Worm (Caenorhabditis elegans): ENCODE data around the gene R11A8.1.

R11A8.1 gene

ce11 chrIV:10357072-10357471 lies at the start of gene R11A8.1:
Gene R11A8.1 (minus strand): TSS chrIV:10357172.
- TF ChIP-seq mdl-1 (tag; optimal IDR thresholded peaks at IDR 0.05) (no peak), xbp-1 (tag; optimal IDR thresholded peaks at IDR 0.05) (no peak)

ce11 chrIV:10403193-10404058 lies 46.5 kb upstream of the R11A8.1 start, which contains the start of gene gpa-7:
Gene gpa-7 (plus strand): TSS chrIV:10404008.
- TF ChIP-seq swsn-7 (tag; optimal IDR thresholded peaks at IDR 0.05) (peak; percentile 76), fkh-8 (tag; optimal IDR thresholded peaks at IDR 0.05) (peak; percentile 88), zag-1 (tag; optimal IDR thresholded peaks at IDR 0.05) (peak; percentile 76), efl-3 (GFP tag; optimal IDR thresholded peaks at IDR 0.05) (no peak), dpl-1 (GFP tag; optimal IDR thresholded peaks at IDR 0.05) (peak in 2 of 3 experiments; percentile 18 to 25), rnt-1 (tag; optimal IDR thresholded peaks at IDR 0.05) (peak; percentile 45), ztf-11 (tag; optimal IDR thresholded peaks at IDR 0.05) (peak in 1 of 2 experiments; percentile 37), tbx-2 (tag; optimal IDR thresholded peaks at IDR 0.05) (peak; percentile 86), mef-2 (tag; optimal IDR thresholded peaks at IDR 0.05) (peak; percentile 43), sup-37 (GFP tag; optimal IDR thresholded peaks at IDR 0.05) (no peak), lsy-2 (tag; optimal IDR thresholded peaks at IDR 0.05) (peak; percentile 46 to 73), unc-86 (tag; optimal IDR thresholded peaks at IDR 0.05) (peak; percentile 84), snpc-4 (tag; optimal IDR thresholded peaks at IDR 0.05) (no peak), egl-13 (tag; optimal IDR thresholded peaks at IDR 0.05) (peak; percentile 86), irx-1 (tag; optimal IDR thresholded peaks at IDR 0.05) (peak; percentile 28), elt-3 (tag; optimal IDR thresholded peaks at IDR 0.05) (no peak), lin-14 (GFP tag; optimal IDR thresholded peaks at IDR 0.05) (peak; percentile 96), ceh-88 (GFP tag; IDR thresholded peaks at IDR 0.05) (no peak), jun-1 (tag; optimal IDR thresholded peaks at IDR 0.05) (peak; percentile 49), ceh-63 (GFP tag; optimal IDR thresholded peaks at IDR 0.05) (no peak), unc-130 (tag; optimal IDR thresholded peaks at IDR 0.05) (no peak), pqm-1 (tag; optimal IDR thresholded peaks at IDR 0.05) (no peak), dsc-1 (tag; optimal IDR thresholded peaks at IDR 0.05) (peak; percentile 74), lir-3 (tag; optimal IDR thresholded peaks at IDR 0.05; ENCODE audit: poor library complexity) (no peak), hlh-4 (tag; optimal IDR thresholded peaks at IDR 0.05) (no peak), ceh-90 (tag; optimal IDR thresholded peaks at IDR 0.05) (no peak), unc-98 (GFP tag; IDR thresholded peaks at IDR 0.05) (no peak), mdl-1 (tag; optimal IDR thresholded peaks at IDR 0.05) (peak in 1 of 2 experiments; percentile 49), nhr-20 (tag; optimal IDR thresholded peaks at IDR 0.05) (peak; percentile 57), lin-39 (tag; optimal IDR thresholded peaks at IDR 0.05) (no peak), pax-3 (tag; optimal IDR thresholded peaks at IDR 0.05) (peak; percentile 71), alr-1 (tag; optimal IDR thresholded peaks at IDR 0.05; ENCODE audit: borderline replicate concordance) (no peak), isw-1 (GFP tag; IDR thresholded peaks at IDR 0.05) (peak; percentile 61), nhr-19 (GFP tag; conservative IDR thresholded peaks at IDR 0.05) (peak; percentile 39), xbp-1 (tag; optimal IDR thresholded peaks at IDR 0.05) (peak; percentile 46), ceh-8 (GFP tag; optimal IDR thresholded peaks at IDR 0.05) (peak; percentile 73), nhr-77 (tag; optimal IDR thresholded peaks at IDR 0.05) (peak; percentile 50), fos-1 (tag; optimal IDR thresholded peaks at IDR 0.05) (peak; percentile 27), fkh-10 (GFP tag; optimal IDR thresholded peaks at IDR 0.05) (peak; percentile 93), lin-35 (GFP tag; optimal IDR thresholded peaks at IDR 0.05) (peak in 1 of 2 experiments; percentile 42), egl-27 (tag; optimal IDR thresholded peaks at IDR 0.05) (peak in 1 of 2 experiments; percentile 39), C16A3.4 (tag; optimal IDR thresholded peaks at IDR 0.05) (no peak), blmp-1 (tag; optimal IDR thresholded peaks at IDR 0.05) (peak; percentile 89), nhr-47 (tag; optimal IDR thresholded peaks at IDR 0.05) (peak; percentile 81), ztf-4 (tag; optimal IDR thresholded peaks at IDR 0.05) (peak; percentile 41), efl-1 (optimal IDR thresholded peaks at IDR 0.05) (peak; percentile 49 to 73), efl-1 (GFP tag; optimal IDR thresholded peaks at IDR 0.05 in 1 of 2) (peak; percentile 4 to 10), ets-5 (GFP tag; IDR thresholded peaks at IDR 0.05) (no peak)

Data from whole organism, L1 larva.